Worm (Caenorhabditis elegans) whole organism, L1 larva: Measurements from ENCODE around the gene C50F7.5.

Source experiments
- C04F5.9 ChIP-seq: sonication (generic microtip); optimal IDR thresholded peaks from 2 replicates; lab custom pipeline; 2016; ENCODE audit warnings: missing genetic modification characterization, missing compliant biosample characterization
- C16A3.4 ChIP-seq: fragments of 150-350 bp; optimal IDR thresholded peaks from 2 replicates; lab custom pipeline; 2014; ENCODE audit warnings: missing biosample characterization, missing genetic modification characterization
- C34B4.2 ChIP-seq: sonication (generic microtip); optimal IDR thresholded peaks from 2 replicates; lab custom pipeline; 2017; ENCODE audit warnings: mild to moderate bottlenecking, missing genetic modification characterization, missing compliant biosample characterization
- F16B12.6 ChIP-seq: fragments of 150-350 bp; optimal IDR thresholded peaks from 2 replicates; lab custom pipeline; 2014; ENCODE audit warnings: missing biosample characterization, missing genetic modification characterization
- aha-1 ChIP-seq: fragments of 150-350 bp; optimal IDR thresholded peaks from 2 replicates; lab custom pipeline; 2014; ENCODE audit warnings: missing biosample characterization, missing genetic modification characterization
- aly-2 ChIP-seq: fragments of 150-350 bp; optimal IDR thresholded peaks from 2 replicates; lab custom pipeline; 2014; ENCODE audit warnings: missing biosample characterization, missing genetic modification characterization
- ama-1 ChIP-seq: fragments of 150-350 bp; optimal IDR thresholded peaks from 2 replicates; lab custom pipeline; 2014
- ceh-63 ChIP-seq: fragments of 200-800 bp; sonication (Bioruptor generic); optimal IDR thresholded peaks from 2 replicates; lab custom pipeline; 2018; ENCODE audit warnings: mild to moderate bottlenecking, missing genetic modification characterization, missing compliant biosample characterization
- ceh-90 ChIP-seq: sonication (generic microtip); optimal IDR thresholded peaks from 2 replicates; lab custom pipeline; 2016; ENCODE audit warnings: missing genetic modification characterization, missing compliant biosample characterization
- ces-1 ChIP-seq: fragments of 150-350 bp; optimal IDR thresholded peaks from 2 replicates; lab custom pipeline; 2014; ENCODE audit warnings: missing biosample characterization, missing genetic modification reagents, missing genetic modification characterization
- dsc-1 ChIP-seq: sonication (generic microtip); optimal IDR thresholded peaks from 2 replicates; lab custom pipeline; 2016; ENCODE audit warnings: mild to moderate bottlenecking, missing genetic modification characterization, missing compliant biosample characterization
- efl-1 ChIP-seq, 4 experiments: fragments of 150-350 bp; optimal IDR thresholded peaks in 3 of 4; peaks in 1 of 4; 1 replicate in 1 of 4; 2 replicates in 3 of 4; lab custom pipeline; 2014; ENCODE audit warnings: missing biosample characterization in 2 of 4, missing genetic modification characterization in 2 of 4, missing genetic modification reagents in 2 of 4
- egl-13 ChIP-seq: sonication (generic microtip); optimal IDR thresholded peaks from 2 replicates; lab custom pipeline; 2016; ENCODE audit warnings: missing genotype, missing genetic modification reagents, missing genetic modification characterization, missing compliant biosample characterization
- fkh-8 ChIP-seq: sonication (generic microtip); optimal IDR thresholded peaks from 2 replicates; lab custom pipeline; 2016; ENCODE audit warnings: mild to moderate bottlenecking, missing genetic modification characterization, missing compliant biosample characterization
- grh-1 ChIP-seq: fragments of 200-800 bp; sonication (Bioruptor generic); IDR thresholded peaks from 2 replicates; pipeline ENCODE4 v1.3.6; 2022; ENCODE audit warnings: missing genetic modification reagents, missing genetic modification characterization, missing compliant biosample characterization
- hlh-17 ChIP-seq: fragments of 200-800 bp; sonication (Bioruptor generic); optimal IDR thresholded peaks from 2 replicates; lab custom pipeline; 2018; ENCODE audit warnings: missing genetic modification characterization, mild to moderate bottlenecking, missing compliant biosample characterization, moderate library complexity, borderline replicate concordance
- hlh-4 ChIP-seq: sonication (generic microtip); optimal IDR thresholded peaks from 2 replicates; lab custom pipeline; 2016; ENCODE audit warnings: mild to moderate bottlenecking, missing genetic modification characterization, missing compliant biosample characterization
- irx-1 ChIP-seq: sonication (generic microtip); optimal IDR thresholded peaks from 2 replicates; lab custom pipeline; 2016; ENCODE audit warnings: missing genetic modification characterization, missing compliant biosample characterization
- isw-1 ChIP-seq: fragments of 200-800 bp; sonication (Bioruptor generic); IDR thresholded peaks from 2 replicates; pipeline ENCODE4 v1.3.6; 2022; ENCODE audit warnings: missing genetic modification characterization, missing compliant biosample characterization
- lin-13 ChIP-seq: fragments of 150-350 bp; optimal IDR thresholded peaks from 2 replicates; lab custom pipeline; 2014; ENCODE audit warnings: missing biosample characterization, missing genetic modification reagents, missing genetic modification characterization
- lin-14 ChIP-seq: fragments of 200-800 bp; sonication (Bioruptor generic); optimal IDR thresholded peaks from 2 replicates; lab custom pipeline; 2018; ENCODE audit warnings: mild to moderate bottlenecking, missing genetic modification characterization, moderate library complexity, missing compliant biosample characterization
- lin-15B ChIP-seq: fragments of 150-350 bp; sonication (generic microtip); optimal IDR thresholded peaks from 3 replicates; lab custom pipeline; 2014; ENCODE audit warnings: missing biosample characterization, missing genetic modification characterization
- lin-39 ChIP-seq: fragments of 150-350 bp; optimal IDR thresholded peaks from 2 replicates; lab custom pipeline; 2014; ENCODE audit warnings: missing biosample characterization, missing genetic modification reagents, missing genetic modification characterization
- lir-3 ChIP-seq: sonication (generic microtip); optimal IDR thresholded peaks from 2 replicates; lab custom pipeline; 2016; ENCODE audit warnings: mild to moderate bottlenecking, missing genetic modification characterization, moderate library complexity, missing compliant biosample characterization; ENCODE audit not compliant: poor library complexity
- mab-9 ChIP-seq: fragments of 200-800 bp; sonication (Bioruptor generic); IDR thresholded peaks from 2 replicates; pipeline ENCODE4 v1.3.6; 2022; ENCODE audit warnings: missing genetic modification reagents, missing genetic modification characterization, missing compliant biosample characterization
- nhr-11 ChIP-seq: fragments of 150-350 bp; optimal IDR thresholded peaks from 2 replicates; lab custom pipeline; 2014; ENCODE audit warnings: missing biosample characterization, missing genetic modification characterization
- nhr-12 ChIP-seq: sonication (generic microtip); optimal IDR thresholded peaks from 2 replicates; lab custom pipeline; 2017; ENCODE audit warnings: missing biosample characterization, missing genetic modification characterization
- nhr-47 ChIP-seq: sonication (generic microtip); optimal IDR thresholded peaks from 2 replicates; lab custom pipeline; 2016; ENCODE audit warnings: mild to moderate bottlenecking, missing genetic modification characterization, moderate library complexity, missing compliant biosample characterization
- nhr-85 ChIP-seq: sonication (generic microtip); peaks from one replicate; lab custom pipeline; 2016; ENCODE audit warnings: missing genetic modification characterization, inconsistent platforms, missing compliant biosample characterization
- pag-3 ChIP-seq: sonication (generic microtip); optimal IDR thresholded peaks from 2 replicates; lab custom pipeline; 2017; ENCODE audit warnings: missing genetic modification characterization, mild to moderate bottlenecking, missing compliant biosample characterization, antibody characterized with exemption, borderline replicate concordance; ENCODE audit not compliant: insufficient read depth
- pax-3 ChIP-seq: fragments of 200-800 bp; sonication (Bioruptor generic); optimal IDR thresholded peaks from 2 replicates; lab custom pipeline; 2018; ENCODE audit warnings: mild to moderate bottlenecking, missing genetic modification characterization, moderate library complexity, missing compliant biosample characterization
- skn-1 ChIP-seq: fragments of 150-350 bp; optimal IDR thresholded peaks from 2 replicates; lab custom pipeline; 2014; ENCODE audit warnings: missing biosample characterization, missing genetic modification characterization
- sptf-1 ChIP-seq: fragments of 150-350 bp; optimal IDR thresholded peaks from 2 replicates; lab custom pipeline; 2014; ENCODE audit warnings: missing biosample characterization, missing genetic modification characterization
- tbx-2 ChIP-seq: sonication (generic microtip); optimal IDR thresholded peaks from 2 replicates; lab custom pipeline; 2016; ENCODE audit warnings: missing genetic modification characterization, missing compliant biosample characterization
- unc-130 ChIP-seq: fragments of 150-350 bp; optimal IDR thresholded peaks from 2 replicates; lab custom pipeline; 2017; ENCODE audit warnings: missing biosample characterization, missing genetic modification characterization, inconsistent platforms
- unc-30 ChIP-seq: sonication (generic microtip); optimal IDR thresholded peaks from 2 replicates; lab custom pipeline; 2017; ENCODE audit warnings: missing biosample characterization, missing genetic modification characterization
- unc-86 ChIP-seq: sonication (generic microtip); optimal IDR thresholded peaks from 2 replicates; lab custom pipeline; 2016; ENCODE audit warnings: missing genetic modification characterization, missing compliant biosample characterization
- zip-4 ChIP-seq: fragments of 200-800 bp; sonication (Bioruptor generic); optimal IDR thresholded peaks from 2 replicates; lab custom pipeline; 2018; ENCODE audit warnings: mild to moderate bottlenecking, missing genetic modification characterization, moderate library complexity, missing compliant biosample characterization
- ztf-11 ChIP-seq, 2 experiments: sonication (generic microtip); optimal IDR thresholded peaks; 2 replicates each; lab custom pipeline; 2016 to 2017; ENCODE audit warnings: missing genetic modification characterization in 2 of 2, missing biosample characterization in 1 of 2, missing compliant biosample characterization in 1 of 2

The C50F7.5 gene

DNA sequence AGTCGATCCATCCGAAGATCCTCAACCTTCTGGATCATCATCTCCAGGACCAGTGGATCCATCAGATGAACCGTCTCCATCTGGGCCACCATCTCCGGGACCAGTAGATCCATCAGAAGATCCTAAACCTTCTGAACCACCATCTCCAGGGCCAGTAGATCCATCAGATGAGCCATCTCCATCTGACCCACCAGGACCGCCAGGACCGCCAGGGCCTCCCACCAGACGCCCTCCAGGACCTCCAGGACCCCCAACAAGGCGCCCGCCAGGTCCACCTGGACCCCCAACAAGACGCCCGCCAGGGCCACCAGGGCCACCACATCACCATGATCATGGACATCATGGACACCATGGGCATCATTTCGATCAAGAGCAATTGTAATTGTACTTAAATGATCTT, 739 bp downstream of the C50F7.5 start:
- TF ChIP-seq lin-39 (tag; lab: Kevin White, UChicago) (no peak), nhr-85 (tag; lab: Kevin White, UChicago) (no peak), sptf-1 (no peak), C34B4.2 (no peak), efl-1 (optimal IDR thresholded peaks at IDR 0.05; lab: Kevin White, UChicago) (no peak), efl-1 (GFP tag; optimal IDR thresholded peaks at IDR 0.05 in 1 of 2; lab: Kevin White, UChicago) (peak in 1 of 2 experiments; percentile 25), ces-1 (no peak), pax-3 (tag; lab: Kevin White, UChicago) (no peak), mab-9 (GFP tag; lab: Robert Waterston, UW) (no peak), C04F5.9 (tag; lab: Kevin White, UChicago) (no peak)

DNA sequence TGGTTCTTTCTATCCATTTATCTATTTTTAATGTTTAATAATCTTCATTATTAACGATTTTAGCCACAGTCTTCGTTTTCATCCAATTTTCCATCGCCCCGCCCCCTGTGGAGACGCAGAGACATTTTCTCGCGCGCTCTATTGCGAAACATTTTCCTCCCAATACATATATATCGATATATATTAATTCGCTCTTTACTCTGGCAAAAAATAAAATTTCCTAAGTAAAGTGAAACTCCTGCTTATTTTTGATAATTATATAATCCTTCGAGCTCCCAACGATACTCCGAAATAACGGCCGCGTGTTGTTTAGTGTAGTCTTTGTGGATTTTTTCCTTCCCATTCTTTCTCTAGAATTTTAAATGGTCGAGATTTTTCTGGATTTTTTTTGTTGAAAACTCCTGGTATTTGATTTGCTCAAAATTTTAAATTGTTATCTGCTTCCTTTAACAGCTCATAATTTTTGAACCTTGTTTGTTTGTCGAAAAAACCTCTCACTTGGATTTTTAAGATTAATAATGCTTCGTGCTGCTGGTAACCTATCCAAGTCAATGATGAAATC, 2.0 kb downstream of the C50F7.5 start, which contains the start of gene sucg-1:
TSS of gene sucg-1 (plus strand) at position 512 of the 562 bp plus-strand sequence.
- TF ChIP-seq lir-3 (tag; lab: Kevin White, UChicago) (no peak), hlh-4 (no peak), efl-1 (optimal IDR thresholded peaks at IDR 0.05; lab: Kevin White, UChicago) (no peak), efl-1 (GFP tag; optimal IDR thresholded peaks at IDR 0.05 in 1 of 2; lab: Kevin White, UChicago) (peak in 1 of 2 experiments; percentile 53), nhr-12 (no peak), lin-39 (tag; lab: Kevin White, UChicago) (no peak), egl-13 (tag; lab: Kevin White, UChicago) (no peak), grh-1 (GFP tag; lab: Robert Waterston, UW) (no peak), unc-86 (tag; lab: Kevin White, UChicago) (no peak), ztf-11 (tag; optimal IDR thresholded peaks at IDR 0.05; lab: Kevin White, UChicago) (no peak), sptf-1 (no peak), C04F5.9 (tag; lab: Kevin White, UChicago) (no peak), isw-1 (GFP tag; lab: Robert Waterston, UW) (no peak), zip-4 (GFP tag; lab: Kevin White, UChicago) (peak; percentile 51)

DNA sequence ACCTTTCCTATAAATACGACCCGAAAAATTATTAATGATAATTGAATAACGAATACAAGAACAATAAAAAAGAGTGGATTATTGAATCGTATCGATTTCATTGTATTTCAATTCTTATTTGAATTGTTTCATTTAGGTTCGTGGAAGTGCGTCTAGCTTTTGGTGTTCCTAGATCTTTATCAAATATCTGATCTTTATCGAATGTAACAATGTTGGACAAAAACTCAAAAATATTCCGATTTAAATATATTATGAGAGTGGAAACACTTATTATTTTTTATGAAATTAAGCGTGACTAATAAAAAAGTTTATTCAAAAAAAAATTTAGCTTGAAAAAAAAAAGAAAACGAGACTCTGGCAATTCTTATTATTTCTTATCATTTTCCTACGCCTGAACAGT, 5.4 kb downstream of the C50F7.5 start, which contains the start of the genes C50F7.9 and C50F7.3:
TSS of gene C50F7.9 (minus strand) at position 101 of the 400 bp plus-strand sequence.
TSS of gene C50F7.3 (plus strand) at position 370 of the 400 bp plus-strand sequence.
- TF ChIP-seq irx-1 (tag; lab: Kevin White, UChicago) (no peak), ceh-63 (GFP tag; lab: Kevin White, UChicago) (no peak), nhr-11 (tag; lab: Kevin White, UChicago) (no peak), C34B4.2 (no peak), unc-130 (tag; lab: Kevin White, UChicago) (no peak), skn-1 (tag; lab: Kevin White, UChicago) (no peak), nhr-85 (tag; lab: Kevin White, UChicago) (no peak), lin-15B (no peak), ceh-90 (tag; lab: Kevin White, UChicago) (no peak), aha-1 (tag; lab: Kevin White, UChicago) (no peak)

DNA sequence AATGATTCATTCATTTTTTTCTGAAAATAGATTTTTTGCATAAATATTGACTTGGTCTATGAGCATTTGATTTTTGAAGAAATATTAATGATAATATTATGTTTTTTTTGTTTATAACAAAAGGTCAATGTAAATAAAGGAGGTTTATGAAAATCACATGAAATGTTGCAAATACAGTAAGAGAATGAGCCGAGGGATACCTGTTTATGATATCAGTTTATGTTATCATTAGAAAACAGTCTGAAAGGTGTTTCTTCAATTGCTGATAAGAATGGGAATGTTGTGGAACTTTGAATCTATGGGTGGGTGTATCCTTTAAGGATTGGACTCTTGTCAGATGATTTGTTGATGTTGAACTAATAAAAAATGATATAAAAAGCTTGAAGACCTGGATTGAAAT, 7.7 kb downstream of the C50F7.5 start:
- TF ChIP-seq tbx-2 (tag; lab: Kevin White, UChicago), result no peak
- TF ChIP-seq nhr-85 (tag; lab: Kevin White, UChicago), result no peak
- no peak for TF ChIP-seq nhr-47 (tag; lab: Kevin White, UChicago)
- TF ChIP-seq, all 84 proteins: peak for 0

DNA sequence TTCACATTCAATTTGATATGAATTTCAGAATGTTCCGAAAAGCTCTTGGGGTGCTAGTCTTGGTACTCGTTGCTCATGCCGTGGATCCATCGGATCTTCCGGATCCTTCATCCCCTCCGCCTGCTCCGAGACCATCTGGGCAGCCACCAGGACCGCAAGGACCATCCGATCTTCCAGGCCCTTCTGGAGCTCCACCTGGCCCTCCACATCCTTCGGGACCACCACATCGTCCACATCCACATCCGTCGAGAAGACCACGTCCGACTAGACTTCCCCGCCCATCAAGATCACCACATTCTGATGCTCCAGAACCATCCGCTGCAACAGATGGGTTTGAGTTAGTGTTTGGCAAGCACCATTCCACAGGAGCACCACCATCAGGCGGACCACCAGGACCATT, 8.1 kb downstream of the C50F7.5 start, which contains the start of gene clx-1:
TSS of gene clx-1 (plus strand) at position 30 of the 400 bp plus-strand sequence.
- TF ChIP-seq lin-13 (GFP tag; lab: Kevin White, UChicago) (no peak), ama-1 (lab: Kevin White, UChicago) (no peak), lin-14 (GFP tag; lab: Kevin White, UChicago) (no peak), hlh-17 (GFP tag; lab: Kevin White, UChicago) (no peak), F16B12.6 (no peak), pag-3 (tag; lab: Kevin White, UChicago) (no peak), nhr-85 (tag; lab: Kevin White, UChicago) (no peak), dsc-1 (no peak), C16A3.4 (no peak), ceh-63 (GFP tag; lab: Kevin White, UChicago) (no peak), unc-86 (tag; lab: Kevin White, UChicago) (no peak), unc-30 (tag; lab: Kevin White, UChicago) (no peak), nhr-11 (tag; lab: Kevin White, UChicago) (no peak), fkh-8 (tag; lab: Kevin White, UChicago) (no peak), aly-2 (tag; lab: Kevin White, UChicago) (no peak)
